Worm (Caenorhabditis elegans) whole organism, L2 larva: Measurements from ENCODE around the gene F10A3.17.

Source experiments
- R02D3.7 ChIP-seq: fragments of 150-350 bp; optimal IDR thresholded peaks from 2 replicates; lab custom pipeline; 2014; ENCODE audit warnings: missing biosample characterization, missing genetic modification characterization
- ama-1 ChIP-seq: fragments of 150-350 bp; optimal IDR thresholded peaks from 2 replicates; lab custom pipeline; 2018; ENCODE audit warnings: inconsistent platforms
- blmp-1 ChIP-seq: sonication (generic microtip); optimal IDR thresholded peaks from 2 replicates; lab custom pipeline; 2017; ENCODE audit warnings: missing genetic modification characterization, mild to moderate bottlenecking, missing compliant biosample characterization, antibody characterized with exemption, moderate library complexity; ENCODE audit not compliant: insufficient read depth
- elt-1 ChIP-seq: fragments of 150-350 bp; optimal IDR thresholded peaks from 2 replicates; lab custom pipeline; 2014; ENCODE audit warnings: missing biosample characterization, missing genetic modification characterization
- lin-11 ChIP-seq: fragments of 150-350 bp; sonication (generic microtip); optimal IDR thresholded peaks from 2 replicates; lab custom pipeline; 2014; ENCODE audit warnings: missing biosample characterization, missing genetic modification characterization, inconsistent platforms, mixed read lengths
- lin-13 ChIP-seq: fragments of 150-350 bp; optimal IDR thresholded peaks from 2 replicates; lab custom pipeline; 2014; ENCODE audit warnings: missing biosample characterization, missing genetic modification reagents, missing genetic modification characterization
- nhr-10 ChIP-seq: sonication (generic microtip); optimal IDR thresholded peaks from 2 replicates; lab custom pipeline; 2017; ENCODE audit warnings: missing biosample characterization, missing genetic modification characterization
- nhr-77 ChIP-seq: fragments of 150-350 bp; optimal IDR thresholded peaks from 2 replicates; lab custom pipeline; 2014; ENCODE audit warnings: missing biosample characterization, missing genetic modification characterization
- skn-1 ChIP-seq: sonication (generic microtip); optimal IDR thresholded peaks from 2 replicates; lab custom pipeline; 2017; ENCODE audit warnings: missing biosample characterization, missing genetic modification characterization
- unc-62 ChIP-seq: fragments of 150-350 bp; optimal IDR thresholded peaks from 2 replicates; lab custom pipeline; 2014; ENCODE audit warnings: missing biosample characterization, missing genetic modification reagents, missing genetic modification characterization

DNA sequence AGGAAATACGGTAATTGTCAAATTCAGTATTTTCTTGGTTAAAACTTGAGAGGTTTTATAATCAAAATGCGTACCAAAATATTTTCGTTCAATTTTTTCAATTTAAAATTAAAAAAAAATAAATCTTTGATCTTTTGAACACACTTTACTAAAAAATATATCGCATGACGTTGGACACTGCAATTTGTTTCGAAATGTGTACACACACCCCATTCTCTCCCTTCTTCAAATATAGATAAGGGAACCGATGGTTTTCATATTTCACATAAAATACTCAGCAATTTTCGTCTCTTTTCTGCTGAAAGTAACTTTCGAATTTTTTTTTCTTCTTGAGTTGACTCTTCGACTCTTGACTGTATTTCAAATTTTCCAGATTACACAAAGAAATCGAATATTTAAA, 38.0 kb downstream of the F10A3.17 start:
- TF ChIP-seq nhr-10 = no peak
- TF ChIP-seq unc-62 (GFP tag; lab: Kevin White, UChicago) = no peak
- TF ChIP-seq R02D3.7 (tag; lab: Kevin White, UChicago) = no peak
- TF ChIP-seq blmp-1 = no peak
- TF ChIP-seq lin-13 (GFP tag; lab: Kevin White, UChicago) = no peak
- no peak for TF ChIP-seq skn-1 (tag; lab: Kevin White, UChicago)
- TF ChIP-seq lin-11 (tag; lab: Kevin White, UChicago) = no peak
- no peak for TF ChIP-seq elt-1
- no peak for TF ChIP-seq ama-1 (lab: Kevin White, UChicago)
- no peak for TF ChIP-seq nhr-77 (tag; lab: Kevin White, UChicago)
